Worm (Caenorhabditis elegans) whole organism, young adult: ENCODE data around the gene Y42H9AR.5.

Experiments used
- B0035.1 ChIP-seq: sonication (generic microtip); optimal IDR thresholded peaks from 2 replicates; lab custom pipeline; 2016; ENCODE audit warnings: missing genetic modification characterization, mild to moderate bottlenecking, missing compliant biosample characterization, missing genotype, missing genetic modification reagents
- C06A6.2 ChIP-seq: fragments of 200-800 bp; sonication (Bioruptor generic); conservative IDR thresholded peaks from 2 replicates; pipeline ENCODE4 v1.3.6; 2022; ENCODE audit warnings: missing genetic modification characterization, missing compliant biosample characterization
- F37B4.10 ChIP-seq: fragments of 200-800 bp; sonication (Bioruptor generic); IDR thresholded peaks from 2 replicates; pipeline ENCODE4 v1.3.6; 2022; ENCODE audit warnings: missing genetic modification characterization, missing compliant biosample characterization
- F39B2.1 ChIP-seq: fragments of 200-800 bp; sonication (Bioruptor generic); IDR thresholded peaks from 2 replicates; pipeline ENCODE4 v1.3.6; 2022; ENCODE audit warnings: missing genetic modification reagents, missing genetic modification characterization, missing compliant biosample characterization
- Y53F4B.3 ChIP-seq: fragments of 200-800 bp; sonication (Bioruptor generic); IDR thresholded peaks from 2 replicates; pipeline ENCODE4 v1.3.6; 2022; ENCODE audit warnings: missing genetic modification reagents, missing genetic modification characterization, missing compliant biosample characterization
- Y56A3A.18 ChIP-seq: fragments of 200-800 bp; sonication (Bioruptor generic); IDR thresholded peaks from 2 replicates; pipeline ENCODE4 v1.3.6; 2022; ENCODE audit warnings: missing genetic modification reagents, missing genetic modification characterization, missing compliant biosample characterization
- Y95B8A.8 ChIP-seq: fragments of 200-800 bp; sonication (Bioruptor generic); IDR thresholded peaks from 2 replicates; pipeline ENCODE4 v1.3.6; 2022; ENCODE audit warnings: missing genetic modification reagents, missing genetic modification characterization, missing compliant biosample characterization
- aptf-3 ChIP-seq: fragments of 200-800 bp; sonication (Bioruptor generic); IDR thresholded peaks from 2 replicates; pipeline ENCODE4 v1.3.6; 2022; ENCODE audit warnings: missing genetic modification characterization, missing compliant biosample characterization
- atf-7 ChIP-seq: sonication (generic microtip); optimal IDR thresholded peaks from 2 replicates; lab custom pipeline; 2017; ENCODE audit warnings: mild to moderate bottlenecking, missing genetic modification characterization, missing compliant biosample characterization
- attf-3 ChIP-seq: fragments of 200-800 bp; sonication (Bioruptor generic); conservative IDR thresholded peaks from 2 replicates; pipeline ENCODE4 v1.3.6; 2022; ENCODE audit warnings: missing genetic modification reagents, missing genetic modification characterization, missing compliant biosample characterization
- attf-5 ChIP-seq: fragments of 200-800 bp; sonication (Bioruptor generic); optimal IDR thresholded peaks from 2 replicates; lab custom pipeline; 2018; ENCODE audit warnings: mild to moderate bottlenecking, missing genetic modification characterization, missing compliant biosample characterization
- attf-6 ChIP-seq: fragments of 200-800 bp; sonication (Bioruptor generic); IDR thresholded peaks from 2 replicates; pipeline ENCODE4 v1.3.6; 2022; ENCODE audit warnings: missing genetic modification reagents, missing genetic modification characterization, missing compliant biosample characterization
- bed-1 ChIP-seq: fragments of 200-800 bp; sonication (Bioruptor generic); IDR thresholded peaks from 2 replicates; pipeline ENCODE4 v1.3.6; 2022; ENCODE audit warnings: missing genetic modification reagents, missing genetic modification characterization, missing compliant biosample characterization
- bed-2 ChIP-seq: fragments of 200-800 bp; sonication (Bioruptor generic); IDR thresholded peaks from 2 replicates; pipeline ENCODE4 v1.3.6; 2022; ENCODE audit warnings: missing genetic modification reagents, missing genetic modification characterization, missing compliant biosample characterization
- cebp-2 ChIP-seq: fragments of 200-800 bp; sonication (Bioruptor generic); IDR thresholded peaks from 2 replicates; pipeline ENCODE4 v1.3.6; 2022; ENCODE audit warnings: missing genetic modification characterization, missing compliant biosample characterization
- ceh-79 ChIP-seq: sonication (generic microtip); optimal IDR thresholded peaks from 2 replicates; lab custom pipeline; 2017; ENCODE audit warnings: mild to moderate bottlenecking, missing genetic modification characterization, missing compliant biosample characterization
- ceh-91 ChIP-seq: fragments of 200-800 bp; sonication (Bioruptor generic); IDR thresholded peaks from 2 replicates; pipeline ENCODE4 v1.3.6; 2022; ENCODE audit warnings: missing genetic modification reagents, missing genetic modification characterization, missing compliant biosample characterization
- ets-4 ChIP-seq: fragments of 200-800 bp; sonication (Bioruptor generic); optimal IDR thresholded peaks from 2 replicates; lab custom pipeline; 2018; ENCODE audit warnings: mild to moderate bottlenecking, missing genetic modification characterization, missing compliant biosample characterization
- hmg-1.2 ChIP-seq: fragments of 200-800 bp; sonication (Bioruptor generic); IDR thresholded peaks from 2 replicates; pipeline ENCODE4 v1.3.6; 2022; ENCODE audit warnings: missing genetic modification reagents, missing genetic modification characterization, missing compliant biosample characterization
- hrde-1 ChIP-seq: sonication (generic microtip); optimal IDR thresholded peaks from 2 replicates; lab custom pipeline; 2016; ENCODE audit warnings: missing genetic modification characterization, mild to moderate bottlenecking, missing compliant biosample characterization, moderate library complexity, missing genotype, missing genetic modification reagents, borderline replicate concordance
- lag-1 ChIP-seq: fragments of 200-800 bp; sonication (Bioruptor generic); IDR thresholded peaks from 2 replicates; pipeline ENCODE4 v1.3.6; 2022; ENCODE audit warnings: missing genetic modification reagents, missing genetic modification characterization, missing compliant biosample characterization
- let-526 ChIP-seq: fragments of 200-800 bp; sonication (Bioruptor generic); IDR thresholded peaks from 2 replicates; pipeline ENCODE4 v1.3.6; 2022; ENCODE audit warnings: missing genetic modification reagents, missing genetic modification characterization, missing compliant biosample characterization
- let-607 ChIP-seq, 2 experiments: fragments of 200-800 bp in 1 of 2; sonication (Bioruptor generic) in 1 of 2; sonication (generic microtip) in 1 of 2; optimal IDR thresholded peaks; 2 replicates each; lab custom pipeline; 2016 to 2018; ENCODE audit warnings: mild to moderate bottlenecking in 2 of 2, missing compliant biosample characterization in 2 of 2, missing genetic modification characterization in 2 of 2, moderate library complexity in 2 of 2, missing genotype in 1 of 2
- lin-40 ChIP-seq: sonication (generic microtip); optimal IDR thresholded peaks from 2 replicates; lab custom pipeline; 2016; ENCODE audit warnings: missing genetic modification characterization, mild to moderate bottlenecking, missing compliant biosample characterization, missing genotype, missing genetic modification reagents
- lin-54 ChIP-seq: fragments of 200-800 bp; sonication (Bioruptor generic); optimal IDR thresholded peaks from 2 replicates; lab custom pipeline; 2018; ENCODE audit warnings: mild to moderate bottlenecking, missing genetic modification characterization, missing compliant biosample characterization
- lir-1 ChIP-seq: fragments of 200-800 bp; sonication (Bioruptor generic); conservative IDR thresholded peaks from 2 replicates; pipeline ENCODE4 v1.3.6; 2022; ENCODE audit warnings: missing genetic modification reagents, missing genetic modification characterization, missing compliant biosample characterization
- lsl-1 ChIP-seq: fragments of 200-800 bp; sonication (Bioruptor generic); optimal IDR thresholded peaks from 2 replicates; lab custom pipeline; 2018; ENCODE audit warnings: mild to moderate bottlenecking, missing genetic modification characterization, moderate library complexity, missing compliant biosample characterization
- madf-3 ChIP-seq: fragments of 200-800 bp; sonication (Bioruptor generic); IDR thresholded peaks from 2 replicates; pipeline ENCODE4 v1.3.6; 2022; ENCODE audit warnings: missing genetic modification reagents, missing genetic modification characterization, missing compliant biosample characterization
- mel-28 ChIP-seq: sonication (generic microtip); optimal IDR thresholded peaks from 2 replicates; lab custom pipeline; 2016; ENCODE audit warnings: borderline replicate concordance, mild to moderate bottlenecking, missing genetic modification characterization, missing compliant biosample characterization
- mes-4 ChIP-seq: sonication (generic microtip); optimal IDR thresholded peaks from 2 replicates; lab custom pipeline; 2016; ENCODE audit warnings: missing genotype, missing genetic modification characterization, missing compliant biosample characterization
- mxl-1 ChIP-seq: sonication (generic microtip); optimal IDR thresholded peaks from 2 replicates; lab custom pipeline; 2016; ENCODE audit warnings: missing genetic modification characterization, missing compliant biosample characterization
- nfya-1 ChIP-seq: sonication (generic microtip); optimal IDR thresholded peaks from 2 replicates; lab custom pipeline; 2017; ENCODE audit warnings: antibody characterized with exemption, missing compliant biosample characterization, missing genetic modification characterization, borderline replicate concordance; ENCODE audit not compliant: insufficient read depth
- nfyb-1 ChIP-seq: fragments of 200-800 bp; sonication (Bioruptor generic); IDR thresholded peaks from 2 replicates; pipeline ENCODE4 v1.3.6; 2022; ENCODE audit warnings: missing genetic modification reagents, missing genetic modification characterization, missing compliant biosample characterization
- rec-8 ChIP-seq, 2 experiments: sonication (generic microtip); optimal IDR thresholded peaks; 2 replicates each; lab custom pipeline; 2016; ENCODE audit warnings: mild to moderate bottlenecking in 2 of 2, missing genetic modification characterization in 2 of 2, missing genetic modification reagents in 2 of 2, missing genotype in 2 of 2, missing biosample characterization in 1 of 2, missing compliant biosample characterization in 1 of 2, moderate library complexity in 1 of 2
- sdz-38 ChIP-seq: sonication (generic microtip); optimal IDR thresholded peaks from 2 replicates; lab custom pipeline; 2016; ENCODE audit warnings: missing genotype, missing genetic modification characterization, missing compliant biosample characterization
- sea-2 ChIP-seq: fragments of 200-800 bp; sonication (Bioruptor generic); IDR thresholded peaks from 2 replicates; pipeline ENCODE4 v1.3.6; 2022; ENCODE audit warnings: missing genetic modification characterization, missing compliant biosample characterization
- snpc-1.1 ChIP-seq: sonication (generic microtip); optimal IDR thresholded peaks from 2 replicates; lab custom pipeline; 2017; ENCODE audit warnings: missing genetic modification characterization, mild to moderate bottlenecking, missing compliant biosample characterization, antibody characterized with exemption, moderate library complexity, missing genotype, missing genetic modification reagents; ENCODE audit not compliant: insufficient read depth
- snpc-3.4 ChIP-seq: sonication (generic microtip); optimal IDR thresholded peaks from 2 replicates; lab custom pipeline; 2017; ENCODE audit warnings: missing genetic modification characterization, mild to moderate bottlenecking, missing compliant biosample characterization, antibody characterized with exemption, moderate library complexity, missing genotype, missing genetic modification reagents
- tlf-1 ChIP-seq: fragments of 200-800 bp; sonication (Bioruptor generic); optimal IDR thresholded peaks from 2 replicates; lab custom pipeline; 2018; ENCODE audit warnings: mild to moderate bottlenecking, missing genetic modification characterization, missing compliant biosample characterization
- unc-62 ChIP-seq: fragments of 150-350 bp; optimal IDR thresholded peaks from 2 replicates; lab custom pipeline; 2014; ENCODE audit warnings: missing biosample characterization, missing genetic modification reagents, missing genetic modification characterization
- xnd-1 ChIP-seq: sonication (generic microtip); optimal IDR thresholded peaks from 2 replicates; lab custom pipeline; 2016; ENCODE audit warnings: missing genotype, missing genetic modification reagents, missing genetic modification characterization, missing compliant biosample characterization
- ztf-25 ChIP-seq: fragments of 200-800 bp; sonication (Bioruptor generic); IDR thresholded peaks from 2 replicates; pipeline ENCODE4 v1.3.6; 2022; ENCODE audit warnings: missing genetic modification reagents, missing genetic modification characterization, missing compliant biosample characterization
- ztf-28 ChIP-seq: fragments of 200-800 bp; sonication (Bioruptor generic); IDR thresholded peaks from 2 replicates; pipeline ENCODE4 v1.3.6; 2022; ENCODE audit warnings: missing genetic modification reagents, missing genetic modification characterization, missing compliant biosample characterization
- ztf-6 ChIP-seq: fragments of 200-800 bp; sonication (Bioruptor generic); IDR thresholded peaks from 2 replicates; pipeline ENCODE4 v1.3.6; 2022; ENCODE audit warnings: missing genetic modification reagents, missing genetic modification characterization, missing compliant biosample characterization

The Y42H9AR.5 gene

ce11 chrIV:8102231-8102630, at the start of gene Y42H9AR.5:
Gene Y42H9AR.5, plus strand, starts transcription at chrIV:8102531.
- TF ChIP-seq attf-5 (GFP tag; lab: Kevin White, UChicago) = no peak
- no peak for TF ChIP-seq ceh-91 (GFP tag; lab: Robert Waterston, UW)
- no peak for TF ChIP-seq rec-8 (tag; optimal IDR thresholded peaks at IDR 0.05; lab: Kevin White, UChicago)
- TF ChIP-seq hrde-1 (tag; lab: Kevin White, UChicago) = no peak
- no peak for TF ChIP-seq sdz-38 (tag; lab: Kevin White, UChicago)
- no peak for TF ChIP-seq let-526 (GFP tag; lab: Robert Waterston, UW)
- TF ChIP-seq hmg-1.2 (GFP tag; lab: Robert Waterston, UW) = no peak
- TF ChIP-seq let-607 (tag; optimal IDR thresholded peaks at IDR 0.05; lab: Kevin White, UChicago) = no peak
- TF ChIP-seq mes-4 (tag; lab: Kevin White, UChicago) = no peak
- no peak for TF ChIP-seq unc-62 (GFP tag; lab: Kevin White, UChicago)
- TF ChIP-seq nfyb-1 (GFP tag; lab: Robert Waterston, UW) = no peak
- TF ChIP-seq snpc-1.1 (tag; lab: Kevin White, UChicago) = no peak
- no peak for TF ChIP-seq lin-54 (GFP tag; lab: Kevin White, UChicago)
- no peak for TF ChIP-seq ceh-79 (tag; lab: Kevin White, UChicago)
- no peak for TF ChIP-seq lsl-1 (GFP tag; lab: Kevin White, UChicago)
- TF ChIP-seq B0035.1 (tag; lab: Kevin White, UChicago) = no peak
- no peak for TF ChIP-seq tlf-1 (GFP tag; lab: Kevin White, UChicago)
- TF ChIP-seq, all 124 proteins: peak for 0

ce11 chrIV:8052694-8053093, 49.6 kb upstream of the Y42H9AR.5 start:
- TF ChIP-seq tlf-1 (GFP tag; lab: Kevin White, UChicago) (no peak), aptf-3 (no peak)

ce11 chrIV:8053955-8054354, 48.4 kb upstream of the Y42H9AR.5 start:
- TF ChIP-seq ceh-79 (tag; lab: Kevin White, UChicago) (no peak), bed-1 (no peak), Y95B8A.8 (GFP tag; lab: Robert Waterston, UW) (no peak), attf-6 (no peak), mxl-1 (tag; lab: Kevin White, UChicago) (no peak), lag-1 (GFP tag; lab: Robert Waterston, UW) (no peak), lin-54 (GFP tag; lab: Kevin White, UChicago) (no peak), nfya-1 (no peak), attf-3 (GFP tag; lab: Robert Waterston, UW) (no peak), sea-2 (GFP tag; lab: Robert Waterston, UW) (no peak), snpc-3.4 (no peak), ztf-6 (GFP tag; lab: Robert Waterston, UW) (no peak), cebp-2 (no peak), lin-40 (tag; lab: Kevin White, UChicago) (no peak), C06A6.2 (GFP tag; lab: Robert Waterston, UW) (no peak)

ce11 chrIV:8061267-8061666, 41.1 kb upstream of the Y42H9AR.5 start:
- no peak for TF ChIP-seq madf-3 (GFP tag; lab: Robert Waterston, UW)
- TF ChIP-seq atf-7 (tag; lab: Kevin White, UChicago) = no peak
- no peak for TF ChIP-seq Y56A3A.18 (GFP tag; lab: Robert Waterston, UW)
- TF ChIP-seq lir-1 (GFP tag; lab: Robert Waterston, UW) = no peak
- peak; percentile 85 for TF ChIP-seq xnd-1 (tag; lab: Kevin White, UChicago)
- TF ChIP-seq F39B2.1 = no peak
- no peak for TF ChIP-seq sea-2 (GFP tag; lab: Robert Waterston, UW)
- no peak for TF ChIP-seq lin-40 (tag; lab: Kevin White, UChicago)
- TF ChIP-seq attf-3 (GFP tag; lab: Robert Waterston, UW) = no peak
- no peak for TF ChIP-seq ets-4
- TF ChIP-seq cebp-2 = no peak
- no peak for TF ChIP-seq mel-28 (tag; lab: Kevin White, UChicago)
- no peak for TF ChIP-seq bed-2 (GFP tag; lab: Robert Waterston, UW)
- TF ChIP-seq Y53F4B.3 (GFP tag; lab: Robert Waterston, UW) = no peak
- no peak for TF ChIP-seq ztf-28 (GFP tag; lab: Robert Waterston, UW)
- TF ChIP-seq F37B4.10 (GFP tag; lab: Robert Waterston, UW) = no peak
- no peak for TF ChIP-seq ztf-25 (GFP tag; lab: Robert Waterston, UW)
